Worm (Caenorhabditis elegans) whole organism, early embryonic: ENCODE results near the gene hst-3.2.

ENCODE experiments used
- F13C5.2 ChIP-seq: sonication (generic microtip); optimal IDR thresholded peaks from 2 replicates; lab custom pipeline; 2017; ENCODE audit warnings: mild to moderate bottlenecking, missing genetic modification characterization, inconsistent platforms, missing compliant biosample characterization
- aly-1 ChIP-seq: sonication (generic microtip); optimal IDR thresholded peaks from 2 replicates; lab custom pipeline; 2016; ENCODE audit warnings: missing genetic modification characterization, missing compliant biosample characterization
- ama-1 ChIP-seq: fragments of 150-350 bp; optimal IDR thresholded peaks from 2 replicates; lab custom pipeline; 2014
- ceh-36 ChIP-seq: sonication (generic microtip); optimal IDR thresholded peaks from 2 replicates; lab custom pipeline; 2016; ENCODE audit warnings: missing genetic modification characterization, inconsistent platforms, missing compliant biosample characterization
- hnd-1 ChIP-seq: sonication (generic microtip); optimal IDR thresholded peaks from 2 replicates; lab custom pipeline; 2016; ENCODE audit warnings: missing genetic modification characterization, missing compliant biosample characterization
- pes-1 ChIP-seq: fragments of 200-800 bp; sonication (Bioruptor generic); IDR thresholded peaks from 2 replicates; pipeline ENCODE4 v1.3.6; 2022; ENCODE audit warnings: missing genetic modification reagents, missing genetic modification characterization, missing compliant biosample characterization
- tra-4 ChIP-seq: sonication (generic microtip); optimal IDR thresholded peaks from 2 replicates; lab custom pipeline; 2017; ENCODE audit warnings: missing genetic modification characterization, missing compliant biosample characterization

ce11 chrX:2953522-2954032, 29.8 kb upstream of the hst-3.2 start:
- no peak for TF ChIP-seq ceh-36 (tag; lab: Kevin White, UChicago)
- no peak for TF ChIP-seq F13C5.2 (tag; lab: Kevin White, UChicago)
- no peak for TF ChIP-seq ama-1
- TF ChIP-seq hnd-1 (tag; lab: Kevin White, UChicago): no peak
- TF ChIP-seq pes-1 (GFP tag; lab: Robert Waterston, UW): no peak
- TF ChIP-seq aly-1: no peak
- TF ChIP-seq tra-4 (tag; lab: Kevin White, UChicago): no peak
